Worm (Caenorhabditis elegans): ENCODE measurements around the gene ssp-35.
A peak's percentile ranks its signal among the peaks of the same experiment; 100 is the strongest.

ssp-35 gene

DNA sequence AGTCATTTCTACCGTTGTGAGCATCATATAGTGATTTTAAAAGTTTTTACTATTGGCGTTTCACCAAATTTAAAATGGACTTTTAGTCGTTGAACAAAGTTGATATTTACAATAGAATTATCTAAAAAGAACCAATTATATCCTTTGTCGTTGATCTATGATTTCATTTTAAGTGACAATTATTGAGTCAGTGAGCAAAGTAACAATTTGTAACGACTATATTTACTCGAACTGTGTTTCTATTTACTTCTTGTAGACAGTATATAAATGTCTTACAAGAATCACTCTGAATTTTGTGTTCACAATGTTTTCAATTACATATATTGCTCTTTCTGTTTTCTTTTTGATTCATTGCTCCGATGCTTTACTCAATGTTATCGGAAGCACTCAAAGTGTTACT is 22.5 kb downstream of the ssp-35 start, which contains the start of gene ttr-22:
TSS of gene ttr-22 (plus strand) at position 301 of the 400 bp plus-strand sequence.
- TF ChIP-seq unc-62 (GFP tag; optimal IDR thresholded peaks at IDR 0.05 in 1 of 2), result no peak
- no peak for TF ChIP-seq unc-62 (tag; optimal IDR thresholded peaks at IDR 0.05)
- TF ChIP-seq snpc-4 (tag; optimal IDR thresholded peaks at IDR 0.05), result no peak
- no peak for TF ChIP-seq duxl-1 (tag; optimal IDR thresholded peaks at IDR 0.05; ENCODE audit: poor library complexity)
- no peak for TF ChIP-seq lin-39 (tag; optimal IDR thresholded peaks at IDR 0.05)
- TF ChIP-seq daf-8 (GFP tag; IDR thresholded peaks at IDR 0.05), result no peak

DNA sequence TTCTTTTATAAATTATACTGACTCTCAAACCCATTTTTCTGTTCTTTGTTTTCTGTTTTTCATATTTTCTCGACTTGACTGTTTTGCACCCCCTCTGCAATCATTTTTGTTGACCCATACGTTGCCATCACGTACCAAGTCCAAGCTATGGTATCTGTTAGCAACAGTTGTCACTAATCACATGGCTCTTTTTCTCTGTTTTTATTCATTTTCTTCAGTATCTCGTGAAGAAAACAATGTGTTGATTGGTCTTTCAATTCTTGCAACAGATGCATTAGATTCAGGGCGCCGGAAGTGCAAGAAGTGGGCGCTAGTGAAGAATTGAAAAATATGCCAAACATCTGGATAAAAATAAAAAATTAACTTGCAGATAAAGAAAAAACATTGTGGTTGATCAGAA is 28.1 kb downstream of the ssp-35 start:
- TF ChIP-seq F26F4.8 (GFP tag; conservative IDR thresholded peaks at IDR 0.05) (no peak), nhr-11 (tag; optimal IDR thresholded peaks at IDR 0.05) (peak; percentile 26), hlh-11 (tag; optimal IDR thresholded peaks at IDR 0.05) (peak; percentile 33), daf-16 (GFP tag; optimal IDR thresholded peaks at IDR 0.05) (peak in 1 of 2 experiments; percentile 100), daf-16 (tag; optimal IDR thresholded peaks at IDR 0.05) (no peak)

DNA sequence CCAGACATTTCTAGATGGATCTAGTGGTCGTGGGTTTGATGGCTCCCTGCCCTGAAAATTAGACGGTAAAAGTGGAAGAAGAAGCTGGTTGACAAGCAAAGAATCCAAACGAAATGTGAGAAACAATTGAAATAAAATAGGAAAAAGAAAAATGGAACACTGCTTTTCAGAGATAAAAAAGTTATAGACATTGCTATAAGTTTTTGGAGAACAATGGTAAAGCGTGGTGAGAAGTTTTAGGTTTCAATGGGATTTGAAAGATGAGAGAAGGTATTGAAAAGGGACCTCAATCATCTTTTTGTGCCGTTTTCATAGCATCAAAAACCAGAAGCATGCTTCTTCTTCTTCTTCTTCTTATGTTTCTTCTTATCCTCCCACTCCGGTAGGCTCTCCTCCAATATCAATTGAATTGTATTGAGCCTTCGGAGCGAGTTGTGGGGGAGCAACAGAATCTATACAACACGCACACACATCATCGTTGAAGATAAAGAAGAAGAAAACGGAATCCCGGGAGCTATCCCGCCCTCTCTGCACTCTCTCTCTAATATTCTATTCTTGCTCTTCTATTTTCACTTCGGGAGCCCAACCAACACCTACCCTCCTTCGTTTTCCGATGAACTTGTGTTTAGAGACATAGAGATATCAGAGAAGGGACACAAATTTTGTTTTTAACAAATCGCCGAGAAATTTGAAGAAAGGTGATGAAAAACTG is 29.2 kb downstream of the ssp-35 start, which contains the start of gene myo-3:
TSS of gene myo-3 (minus strand) at position 51 of the 712 bp plus-strand sequence.
- TF ChIP-seq lsy-2 (tag; optimal IDR thresholded peaks at IDR 0.05) (no peak), unc-62 (GFP tag; optimal IDR thresholded peaks at IDR 0.05 in 1 of 2) (peak in 1 of 2 experiments; percentile 68), unc-62 (tag; optimal IDR thresholded peaks at IDR 0.05) (no peak), zip-11 (GFP tag; IDR thresholded peaks at IDR 0.05) (no peak), nhr-11 (tag; optimal IDR thresholded peaks at IDR 0.05) (peak; percentile 9), nhr-28 (tag; optimal IDR thresholded peaks at IDR 0.05) (peak; percentile 18), hlh-11 (tag; optimal IDR thresholded peaks at IDR 0.05) (peak; percentile 55), daf-16 (GFP tag; optimal IDR thresholded peaks at IDR 0.05) (peak in 1 of 2 experiments; percentile 85), daf-16 (tag; optimal IDR thresholded peaks at IDR 0.05) (no peak)

DNA sequence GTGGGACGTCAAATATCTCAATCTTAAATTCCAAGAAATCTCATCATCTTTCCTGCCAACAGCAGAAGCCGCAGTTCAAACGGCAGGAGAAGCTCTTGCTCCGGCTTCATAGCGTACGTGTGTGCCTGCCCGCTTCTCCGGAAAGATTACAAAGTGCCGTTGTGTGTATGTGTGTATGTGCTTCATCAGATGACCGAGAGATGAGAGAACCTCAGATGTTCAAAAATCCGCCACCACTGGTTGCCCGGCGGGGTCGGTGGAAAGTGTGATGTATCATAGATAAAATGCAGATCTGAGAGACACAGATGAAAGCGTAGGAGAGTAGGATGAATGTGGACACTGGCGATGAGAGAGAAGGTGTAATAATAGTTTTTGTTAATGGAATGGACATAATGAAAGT is 30.2 kb downstream of the ssp-35 start:
- TF ChIP-seq unc-62 (GFP tag; optimal IDR thresholded peaks at IDR 0.05 in 1 of 2) (peak in 1 of 2 experiments; percentile 44), unc-62 (tag; optimal IDR thresholded peaks at IDR 0.05) (no peak), mxl-2 (GFP tag; conservative IDR thresholded peaks at IDR 0.05) (no peak), hlh-11 (tag; optimal IDR thresholded peaks at IDR 0.05) (peak; percentile 65), snpc-4 (tag; optimal IDR thresholded peaks at IDR 0.05) (no peak), daf-16 (GFP tag; optimal IDR thresholded peaks at IDR 0.05) (peak in 1 of 2 experiments; percentile 35), daf-16 (tag; optimal IDR thresholded peaks at IDR 0.05) (no peak), nhr-11 (tag; optimal IDR thresholded peaks at IDR 0.05) (peak; percentile 26), gei-8 (GFP tag; optimal IDR thresholded peaks at IDR 0.05) (no peak), nhr-6 (tag; optimal IDR thresholded peaks at IDR 0.05) (no peak), nhr-102 (tag; optimal IDR thresholded peaks at IDR 0.05) (no peak), ama-1 (optimal IDR thresholded peaks at IDR 0.05) (no peak)
